Comparison of ENCODE assay signal across 1 fruit fly cellular context in the genomic region with DNA sequence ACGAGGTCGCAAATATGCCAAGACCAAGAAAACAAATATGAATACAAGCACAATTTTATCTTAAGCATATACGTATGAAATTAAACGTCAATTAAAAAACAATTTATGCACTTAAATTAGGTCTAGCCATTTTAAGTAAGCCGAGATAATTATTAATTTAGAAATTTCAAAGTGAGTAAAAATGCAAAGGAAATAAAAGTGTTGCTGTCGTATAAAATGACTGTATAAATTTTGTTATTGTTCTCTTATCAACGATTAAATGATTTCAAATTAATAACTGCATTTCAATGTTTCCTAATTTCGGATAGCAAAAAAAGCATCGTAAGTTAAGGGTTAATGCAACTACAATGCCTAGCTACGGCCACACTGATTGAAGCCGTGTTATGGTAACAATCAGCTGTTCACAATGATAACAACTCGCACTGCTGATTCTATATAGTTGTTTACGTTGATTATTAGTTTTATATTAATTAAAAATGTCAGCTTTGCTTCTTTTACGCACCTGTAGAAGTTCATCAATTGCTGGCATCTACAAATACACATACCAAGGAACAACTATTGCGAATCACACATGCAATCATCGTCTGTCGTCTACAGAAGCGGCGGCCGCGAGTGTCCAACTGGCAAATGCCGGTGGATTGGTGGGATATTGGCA.
TF ChIP-seq lines count a peak whose summit lies in the region.

A gene (minus strand): TSS at position 1 of the 655 bp plus-strand sequence.
A gene (plus strand): TSS at position 375 of the 655 bp plus-strand sequence.

TF ChIP-seq in whole organism, embryonic, 481 proteins besides CTCF, POLR2A, EP300 and RAD21 (continued from another document):
- no peak for TF ChIP-seq yki (optimal IDR thresholded peaks at IDR 0.05; lab: Kevin White, UChicago)
- TF ChIP-seq CG7372 (GFP tag; IDR thresholded peaks at IDR 0.05; lab: Robert Waterston, UW): peak; percentile 68
- TF ChIP-seq CG3847 (GFP tag; IDR thresholded peaks at IDR 0.05; lab: Robert Waterston, UW): peak; percentile 84
- no peak for TF ChIP-seq CG17612 (GFP tag; IDR thresholded peaks at IDR 0.05; lab: Robert Waterston, UW)
- peak; percentile 55 for TF ChIP-seq cato (GFP tag; optimal IDR thresholded peaks at IDR 0.05; lab: Kevin White, UChicago; ENCODE audit: borderline replicate concordance)
- no peak for TF ChIP-seq da (GFP tag; optimal IDR thresholded peaks at IDR 0.05; lab: Kevin White, UChicago)
- TF ChIP-seq hb (GFP tag; IDR thresholded peaks at IDR 0.05; lab: Robert Waterston, UW; ENCODE audit: partially characterized antibody): no peak
- TF ChIP-seq CG17186 (GFP tag; optimal IDR thresholded peaks at IDR 0.05; lab: Kevin White, UChicago): no peak
- peak; percentile 88 for TF ChIP-seq CG2120 (GFP tag; optimal IDR thresholded peaks at IDR 0.05; lab: Kevin White, UChicago)
- TF ChIP-seq CG30020 (tag; optimal IDR thresholded peaks at IDR 0.05; lab: Kevin White, UChicago): peak; percentile 70
- TF ChIP-seq CG16815 (GFP tag; optimal IDR thresholded peaks at IDR 0.05; lab: Kevin White, UChicago): peak; percentile 69
- peak; percentile 63; the same call in 2 of the 3 replicates for TF ChIP-seq H15 (GFP tag; IDR thresholded peaks at IDR 0.05; lab: Robert Waterston, UW)
- no peak for TF ChIP-seq Ets97D (GFP tag; optimal IDR thresholded peaks at IDR 0.05; lab: Kevin White, UChicago)
- TF ChIP-seq CG12071 (GFP tag; optimal IDR thresholded peaks at IDR 0.05; lab: Kevin White, UChicago): no peak
- TF ChIP-seq CG17912 (GFP tag; optimal IDR thresholded peaks at IDR 0.05; lab: Kevin White, UChicago): no peak
- TF ChIP-seq Myb (GFP tag; optimal IDR thresholded peaks at IDR 0.05; lab: Kevin White, UChicago): peak; percentile 22
- TF ChIP-seq Ets65A (GFP tag; lab: Kevin White, UChicago): peak; percentile 34
- TF ChIP-seq CG10267 (tag; optimal IDR thresholded peaks at IDR 0.05; lab: Kevin White, UChicago): peak; percentile 41
- peak; percentile 81 for TF ChIP-seq CG30403 (GFP tag; optimal IDR thresholded peaks at IDR 0.05; lab: Kevin White, UChicago)
- peak; percentile 78 for TF ChIP-seq CG14441 (GFP tag; IDR thresholded peaks at IDR 0.05; lab: Robert Waterston, UW)
TF ChIP-seq in whole organism, embryonic: peak in this region for 295.
